Fruit fly (Drosophila melanogaster): ENCODE results near the gene Nuf2.

DNA sequence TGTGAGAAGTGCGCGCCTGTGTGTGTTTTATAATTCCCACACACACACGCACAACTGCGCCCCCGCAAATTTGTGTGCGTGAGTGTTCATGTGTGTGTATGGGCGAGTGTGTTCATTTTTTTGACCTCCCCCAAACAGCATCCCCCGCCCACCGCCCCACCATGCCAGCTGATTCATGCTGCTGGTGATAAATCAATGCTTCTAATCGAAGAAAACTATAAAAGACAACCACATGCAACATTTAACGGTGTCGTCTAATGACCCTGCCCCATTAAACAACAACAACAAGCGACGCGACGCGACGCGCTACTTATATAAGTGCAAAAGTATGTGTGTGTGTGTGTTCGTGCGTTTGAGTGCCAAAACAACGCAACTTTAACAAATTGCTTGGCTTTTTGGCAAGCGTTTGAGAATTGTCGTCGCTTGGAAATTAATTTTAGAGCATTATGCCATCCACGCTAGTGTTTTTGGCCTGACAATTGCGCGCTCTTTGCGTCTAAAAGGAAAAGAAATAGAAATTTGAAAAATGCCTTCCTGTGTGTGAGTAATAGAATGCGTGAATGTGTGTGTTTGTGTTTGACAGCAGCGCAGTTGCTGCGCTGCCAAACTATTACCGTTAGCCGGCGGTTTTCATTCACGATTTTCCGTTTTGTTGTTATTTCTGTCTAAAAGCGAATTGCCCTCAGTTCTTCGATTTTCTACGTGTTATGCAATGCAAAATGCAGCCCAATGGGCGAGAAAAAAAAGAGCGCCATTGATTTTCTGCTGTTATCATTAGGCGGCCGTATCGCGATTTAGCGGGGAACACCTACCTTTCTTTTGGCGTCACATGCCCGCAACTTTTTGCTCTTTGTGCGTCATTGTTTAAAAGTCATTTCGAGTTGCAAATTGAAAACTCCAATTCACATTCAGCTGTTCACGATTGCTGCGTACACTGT lies 27.0 kb downstream of the Nuf2 start:
- TF ChIP-seq Myc (optimal IDR thresholded peaks at IDR 0.05) = no peak
- TF ChIP-seq insv (optimal IDR thresholded peaks at IDR 0.05) = no peak
- no peak for TF ChIP-seq ttk (optimal IDR thresholded peaks at IDR 0.05)
